Worm (Caenorhabditis elegans) whole organism, L1 larva: Measurements from ENCODE around the gene ncl-1.

Experiments
- C34B4.2 ChIP-seq: sonication (generic microtip); optimal IDR thresholded peaks from 2 replicates; lab custom pipeline; 2017; ENCODE audit warnings: mild to moderate bottlenecking, missing genetic modification characterization, missing compliant biosample characterization
- F16B12.6 ChIP-seq: fragments of 150-350 bp; optimal IDR thresholded peaks from 2 replicates; lab custom pipeline; 2014; ENCODE audit warnings: missing biosample characterization, missing genetic modification characterization
- alr-1 ChIP-seq: fragments of 200-800 bp; sonication (Bioruptor generic); optimal IDR thresholded peaks from 2 replicates; lab custom pipeline; 2018; ENCODE audit warnings: borderline replicate concordance, mild to moderate bottlenecking, missing genetic modification characterization, missing compliant biosample characterization
- aly-2 ChIP-seq: fragments of 150-350 bp; optimal IDR thresholded peaks from 2 replicates; lab custom pipeline; 2014; ENCODE audit warnings: missing biosample characterization, missing genetic modification characterization
- ceh-63 ChIP-seq: fragments of 200-800 bp; sonication (Bioruptor generic); optimal IDR thresholded peaks from 2 replicates; lab custom pipeline; 2018; ENCODE audit warnings: mild to moderate bottlenecking, missing genetic modification characterization, missing compliant biosample characterization
- ceh-82 ChIP-seq, 3 experiments: fragments of 150-350 bp in 1 of 3; sonication (generic microtip) in 2 of 3; optimal IDR thresholded peaks; 2 replicates each; lab custom pipeline; 2014 to 2017; ENCODE audit warnings: missing biosample characterization in 3 of 3, missing genetic modification characterization in 3 of 3
- ceh-88 ChIP-seq: fragments of 200-800 bp; sonication (Bioruptor generic); IDR thresholded peaks from 2 replicates; pipeline ENCODE4 v1.3.6; 2022; ENCODE audit warnings: missing genetic modification characterization, missing compliant biosample characterization
- ces-1 ChIP-seq: fragments of 150-350 bp; optimal IDR thresholded peaks from 2 replicates; lab custom pipeline; 2014; ENCODE audit warnings: missing biosample characterization, missing genetic modification reagents, missing genetic modification characterization
- dpl-1 ChIP-seq, 3 experiments: fragments of 150-350 bp in 2 of 3; sonication (generic microtip) in 1 of 3; optimal IDR thresholded peaks; 2 replicates each; lab custom pipeline; 2014 to 2017; ENCODE audit warnings: missing biosample characterization in 3 of 3, missing genetic modification characterization in 3 of 3, missing genetic modification reagents in 3 of 3
- efl-1 ChIP-seq, 4 experiments: fragments of 150-350 bp; optimal IDR thresholded peaks in 3 of 4; peaks in 1 of 4; 1 replicate in 1 of 4; 2 replicates in 3 of 4; lab custom pipeline; 2014; ENCODE audit warnings: missing biosample characterization in 2 of 4, missing genetic modification characterization in 2 of 4, missing genetic modification reagents in 2 of 4
- efl-3 ChIP-seq: fragments of 200-800 bp; sonication (Bioruptor generic); optimal IDR thresholded peaks from 2 replicates; lab custom pipeline; 2018; ENCODE audit warnings: mild to moderate bottlenecking, missing genetic modification characterization, missing compliant biosample characterization
- egl-13 ChIP-seq: sonication (generic microtip); optimal IDR thresholded peaks from 2 replicates; lab custom pipeline; 2016; ENCODE audit warnings: missing genotype, missing genetic modification reagents, missing genetic modification characterization, missing compliant biosample characterization
- egl-27 ChIP-seq, 2 experiments: fragments of 150-350 bp in 1 of 2; sonication (generic microtip); optimal IDR thresholded peaks; 3 replicates each; lab custom pipeline; 2017 to 2018; ENCODE audit warnings: missing biosample characterization in 2 of 2, missing genetic modification characterization in 2 of 2, missing genetic modification reagents in 2 of 2
- elt-2 ChIP-seq: sonication (generic microtip); optimal IDR thresholded peaks from 2 replicates; lab custom pipeline; 2016; ENCODE audit warnings: missing genetic modification characterization, mild to moderate bottlenecking, inconsistent platforms, missing compliant biosample characterization, missing genetic modification reagents
- fkh-10 ChIP-seq: sonication (generic microtip); optimal IDR thresholded peaks from 2 replicates; lab custom pipeline; 2017; ENCODE audit warnings: missing biosample characterization, missing genetic modification reagents, missing genetic modification characterization
- fkh-8 ChIP-seq: sonication (generic microtip); optimal IDR thresholded peaks from 2 replicates; lab custom pipeline; 2016; ENCODE audit warnings: mild to moderate bottlenecking, missing genetic modification characterization, missing compliant biosample characterization
- fos-1 ChIP-seq: fragments of 150-350 bp; optimal IDR thresholded peaks from 2 replicates; lab custom pipeline; 2014; ENCODE audit warnings: missing biosample characterization, missing genetic modification characterization
- irx-1 ChIP-seq: sonication (generic microtip); optimal IDR thresholded peaks from 2 replicates; lab custom pipeline; 2016; ENCODE audit warnings: missing genetic modification characterization, missing compliant biosample characterization
- isw-1 ChIP-seq: fragments of 200-800 bp; sonication (Bioruptor generic); IDR thresholded peaks from 2 replicates; pipeline ENCODE4 v1.3.6; 2022; ENCODE audit warnings: missing genetic modification characterization, missing compliant biosample characterization
- lin-13 ChIP-seq: fragments of 150-350 bp; optimal IDR thresholded peaks from 2 replicates; lab custom pipeline; 2014; ENCODE audit warnings: missing biosample characterization, missing genetic modification reagents, missing genetic modification characterization
- lir-3 ChIP-seq: sonication (generic microtip); optimal IDR thresholded peaks from 2 replicates; lab custom pipeline; 2016; ENCODE audit warnings: mild to moderate bottlenecking, missing genetic modification characterization, moderate library complexity, missing compliant biosample characterization; ENCODE audit not compliant: poor library complexity
- mab-9 ChIP-seq: fragments of 200-800 bp; sonication (Bioruptor generic); IDR thresholded peaks from 2 replicates; pipeline ENCODE4 v1.3.6; 2022; ENCODE audit warnings: missing genetic modification reagents, missing genetic modification characterization, missing compliant biosample characterization
- mef-2 ChIP-seq: fragments of 150-350 bp; optimal IDR thresholded peaks from 2 replicates; lab custom pipeline; 2014; ENCODE audit warnings: missing biosample characterization, missing genetic modification characterization
- mep-1 ChIP-seq: fragments of 150-350 bp; optimal IDR thresholded peaks from 2 replicates; lab custom pipeline; 2014; ENCODE audit warnings: missing biosample characterization, missing genetic modification characterization
- nhr-11 ChIP-seq: fragments of 150-350 bp; optimal IDR thresholded peaks from 2 replicates; lab custom pipeline; 2014; ENCODE audit warnings: missing biosample characterization, missing genetic modification characterization
- nhr-19 ChIP-seq: fragments of 200-800 bp; sonication (Bioruptor generic); conservative IDR thresholded peaks from 2 replicates; pipeline ENCODE4 v1.3.6; 2022; ENCODE audit warnings: missing genetic modification characterization, missing compliant biosample characterization
- nhr-20 ChIP-seq: sonication (generic microtip); optimal IDR thresholded peaks from 2 replicates; lab custom pipeline; 2016; ENCODE audit warnings: mild to moderate bottlenecking, missing genetic modification characterization, missing compliant biosample characterization
- nhr-237 ChIP-seq: fragments of 150-350 bp; optimal IDR thresholded peaks from 2 replicates; lab custom pipeline; 2014; ENCODE audit warnings: missing biosample characterization, missing genetic modification characterization
- nhr-47 ChIP-seq: sonication (generic microtip); optimal IDR thresholded peaks from 2 replicates; lab custom pipeline; 2016; ENCODE audit warnings: mild to moderate bottlenecking, missing genetic modification characterization, moderate library complexity, missing compliant biosample characterization
- nhr-71 ChIP-seq: sonication (generic microtip); optimal IDR thresholded peaks from 2 replicates; lab custom pipeline; 2016; ENCODE audit warnings: mild to moderate bottlenecking, missing genetic modification characterization, moderate library complexity, missing compliant biosample characterization
- nhr-77 ChIP-seq: fragments of 150-350 bp; optimal IDR thresholded peaks from 2 replicates; lab custom pipeline; 2014; ENCODE audit warnings: missing biosample characterization, missing genetic modification characterization
- nhr-84 ChIP-seq: sonication (generic microtip); optimal IDR thresholded peaks from 2 replicates; lab custom pipeline; 2017; ENCODE audit warnings: missing biosample characterization, missing genetic modification characterization
- nhr-85 ChIP-seq: sonication (generic microtip); peaks from one replicate; lab custom pipeline; 2016; ENCODE audit warnings: missing genetic modification characterization, inconsistent platforms, missing compliant biosample characterization
- nhr-90 ChIP-seq: sonication (generic microtip); optimal IDR thresholded peaks from 2 replicates; lab custom pipeline; 2016; ENCODE audit warnings: mild to moderate bottlenecking, missing genetic modification characterization, missing compliant biosample characterization; ENCODE audit not compliant: poor library complexity
- pag-3 ChIP-seq: sonication (generic microtip); optimal IDR thresholded peaks from 2 replicates; lab custom pipeline; 2017; ENCODE audit warnings: missing genetic modification characterization, mild to moderate bottlenecking, missing compliant biosample characterization, antibody characterized with exemption, borderline replicate concordance; ENCODE audit not compliant: insufficient read depth
- pax-3 ChIP-seq: fragments of 200-800 bp; sonication (Bioruptor generic); optimal IDR thresholded peaks from 2 replicates; lab custom pipeline; 2018; ENCODE audit warnings: mild to moderate bottlenecking, missing genetic modification characterization, moderate library complexity, missing compliant biosample characterization
- pqm-1 ChIP-seq: sonication (generic microtip); optimal IDR thresholded peaks from 3 replicates; lab custom pipeline; 2017; ENCODE audit warnings: missing biosample characterization, missing genetic modification characterization
- rnt-1 ChIP-seq: sonication (generic microtip); optimal IDR thresholded peaks from 2 replicates; lab custom pipeline; 2016; ENCODE audit warnings: mild to moderate bottlenecking, missing genetic modification characterization, moderate library complexity, missing compliant biosample characterization
- skn-1 ChIP-seq: fragments of 150-350 bp; optimal IDR thresholded peaks from 2 replicates; lab custom pipeline; 2014; ENCODE audit warnings: missing biosample characterization, missing genetic modification characterization
- snpc-4 ChIP-seq: fragments of 150-350 bp; optimal IDR thresholded peaks from 2 replicates; lab custom pipeline; 2014; ENCODE audit warnings: missing biosample characterization, missing genetic modification characterization
- snu-23 ChIP-seq: sonication (generic microtip); optimal IDR thresholded peaks from 2 replicates; lab custom pipeline; 2016; ENCODE audit warnings: missing genetic modification characterization, missing compliant biosample characterization
- sptf-1 ChIP-seq: fragments of 150-350 bp; optimal IDR thresholded peaks from 2 replicates; lab custom pipeline; 2014; ENCODE audit warnings: missing biosample characterization, missing genetic modification characterization
- sup-37 ChIP-seq: fragments of 200-800 bp; sonication (Bioruptor generic); optimal IDR thresholded peaks from 2 replicates; lab custom pipeline; 2018; ENCODE audit warnings: mild to moderate bottlenecking, missing genetic modification characterization, missing compliant biosample characterization
- tbx-2 ChIP-seq: sonication (generic microtip); optimal IDR thresholded peaks from 2 replicates; lab custom pipeline; 2016; ENCODE audit warnings: missing genetic modification characterization, missing compliant biosample characterization
- unc-130 ChIP-seq: fragments of 150-350 bp; optimal IDR thresholded peaks from 2 replicates; lab custom pipeline; 2017; ENCODE audit warnings: missing biosample characterization, missing genetic modification characterization, inconsistent platforms
- unc-30 ChIP-seq: sonication (generic microtip); optimal IDR thresholded peaks from 2 replicates; lab custom pipeline; 2017; ENCODE audit warnings: missing biosample characterization, missing genetic modification characterization
- unc-62 ChIP-seq: fragments of 150-350 bp; optimal IDR thresholded peaks from 2 replicates; lab custom pipeline; 2014; ENCODE audit warnings: missing biosample characterization, missing genetic modification reagents, missing genetic modification characterization
- vab-15 ChIP-seq: sonication (generic microtip); optimal IDR thresholded peaks from 2 replicates; lab custom pipeline; 2017; ENCODE audit warnings: missing genotype, mild to moderate bottlenecking, missing genetic modification characterization, missing compliant biosample characterization
- xbp-1 ChIP-seq: sonication (generic microtip); optimal IDR thresholded peaks from 2 replicates; lab custom pipeline; 2016; ENCODE audit warnings: missing genetic modification characterization, missing compliant biosample characterization
- zip-4 ChIP-seq: fragments of 200-800 bp; sonication (Bioruptor generic); optimal IDR thresholded peaks from 2 replicates; lab custom pipeline; 2018; ENCODE audit warnings: mild to moderate bottlenecking, missing genetic modification characterization, moderate library complexity, missing compliant biosample characterization
- ztf-11 ChIP-seq, 2 experiments: sonication (generic microtip); optimal IDR thresholded peaks; 2 replicates each; lab custom pipeline; 2016 to 2017; ENCODE audit warnings: missing genetic modification characterization in 2 of 2, missing biosample characterization in 1 of 2, missing compliant biosample characterization in 1 of 2
- ztf-4 ChIP-seq: fragments of 150-350 bp; optimal IDR thresholded peaks from 2 replicates; lab custom pipeline; 2014; ENCODE audit warnings: missing biosample characterization, missing genetic modification characterization

The ncl-1 gene

ce11 chrIII:7718318-7718717 is 1.2 kb upstream of the ncl-1 start (continued):
- TF ChIP-seq nhr-90 (peak; percentile 53), alr-1 (tag; lab: Kevin White, UChicago) (no peak), nhr-11 (tag; lab: Kevin White, UChicago) (no peak), nhr-85 (peak; percentile 82), xbp-1 (tag; lab: Kevin White, UChicago) (peak; percentile 47), egl-13 (no peak), nhr-77 (tag; lab: Kevin White, UChicago) (peak; percentile 73), unc-130 (peak; percentile 62), F16B12.6 (tag; lab: Kevin White, UChicago) (no peak), skn-1 (tag; lab: Kevin White, UChicago) (no peak), egl-27 (tag; optimal IDR thresholded peaks at IDR 0.05; lab: Kevin White, UChicago) (no peak), nhr-20 (tag; lab: Kevin White, UChicago) (peak; percentile 88), sptf-1 (no peak), mep-1 (tag; lab: Kevin White, UChicago) (peak; percentile 88), fos-1 (tag; lab: Kevin White, UChicago) (no peak), mef-2 (tag; lab: Kevin White, UChicago) (peak; percentile 11), fkh-8 (no peak), ces-1 (GFP tag; lab: Kevin White, UChicago) (no peak), pax-3 (no peak), nhr-237 (peak; percentile 74), nhr-47 (peak; percentile 41), snpc-4 (tag; lab: Kevin White, UChicago) (no peak), irx-1 (tag; lab: Kevin White, UChicago) (no peak), pag-3 (tag; lab: Kevin White, UChicago) (peak; percentile 14), lin-13 (GFP tag; lab: Kevin White, UChicago) (peak; percentile 84), ceh-82 (tag; optimal IDR thresholded peaks at IDR 0.05; lab: Kevin White, UChicago) (peak in 2 of 3 experiments; percentile 13 to 47), C34B4.2 (tag; lab: Kevin White, UChicago) (peak; percentile 63), ceh-63 (GFP tag; lab: Kevin White, UChicago) (no peak), efl-1 (optimal IDR thresholded peaks at IDR 0.05; lab: Kevin White, UChicago) (peak; percentile 38 to 43), efl-1 (GFP tag; optimal IDR thresholded peaks at IDR 0.05 in 1 of 2; lab: Kevin White, UChicago) (peak; percentile 19 to 92), pqm-1 (tag; lab: Kevin White, UChicago) (no peak), mab-9 (GFP tag; lab: Robert Waterston, UW) (no peak), lir-3 (tag; lab: Kevin White, UChicago) (peak; percentile 27), aly-2 (no peak), elt-2 (tag; lab: Kevin White, UChicago) (peak; percentile 40), zip-4 (GFP tag; lab: Kevin White, UChicago) (no peak), unc-62 (no peak), fkh-10 (no peak), nhr-71 (tag; lab: Kevin White, UChicago) (peak; percentile 86), rnt-1 (tag; lab: Kevin White, UChicago) (peak; percentile 67), nhr-84 (no peak), ceh-88 (GFP tag; lab: Robert Waterston, UW) (no peak), snu-23 (GFP tag; lab: Kevin White, UChicago) (peak; percentile 90), sup-37 (no peak), unc-30 (tag; lab: Kevin White, UChicago) (no peak), vab-15 (no peak), dpl-1 (GFP tag; optimal IDR thresholded peaks at IDR 0.05; lab: Kevin White, UChicago) (peak; percentile 44 to 56 (median 52)), isw-1 (GFP tag; lab: Robert Waterston, UW) (no peak), efl-3 (GFP tag; lab: Kevin White, UChicago) (no peak), ztf-11 (tag; optimal IDR thresholded peaks at IDR 0.05; lab: Kevin White, UChicago) (no peak), ztf-4 (tag; lab: Kevin White, UChicago) (peak; percentile 68), nhr-19 (peak; percentile 62), tbx-2 (tag; lab: Kevin White, UChicago) (peak; percentile 62)
